Worm (Caenorhabditis elegans): ENCODE measurements around the gene gem-1.
A peak's percentile ranks its signal among the peaks of the same experiment; 100 is the strongest.

- TF ChIP-seq ztf-11 (tag; optimal IDR thresholded peaks at IDR 0.05) (no peak), drap-1 (GFP tag; optimal IDR thresholded peaks at IDR 0.05) (no peak), lin-13 (tag; optimal IDR thresholded peaks at IDR 0.05) (no peak), zip-8 (tag; optimal IDR thresholded peaks at IDR 0.05) (peak; percentile 59), nhr-12 (tag; optimal IDR thresholded peaks at IDR 0.05) (no peak), unc-62 (GFP tag; optimal IDR thresholded peaks at IDR 0.05) (no peak), elt-3 (tag; optimal IDR thresholded peaks at IDR 0.05) (no peak), ham-2 (GFP tag; optimal IDR thresholded peaks at IDR 0.05) (no peak), unc-39 (tag; optimal IDR thresholded peaks at IDR 0.05) (no peak), nhr-237 (tag; optimal IDR thresholded peaks at IDR 0.05) (no peak), mep-1 (tag; optimal IDR thresholded peaks at IDR 0.05) (no peak), elt-1 (tag; optimal IDR thresholded peaks at IDR 0.05; ENCODE audit: borderline replicate concordance, insufficient read depth) (no peak), snpc-4 (tag; optimal IDR thresholded peaks at IDR 0.05) (no peak)
These were observed 2.3 kb upstream of the gem-1 start for ce11 chrX:13379072-13379471.

All from whole organism, mixed stage, embryonic.